Fruit fly (Drosophila melanogaster) S2 (cell line): ENCODE measurements around the gene Ugt37A1.

Experiments
- CG8478 ChIP-seq: fragments of >200 bp; optimal IDR thresholded peaks from 2 replicates; lab custom pipeline; 2018
- CTCF ChIP-seq, 2 experiments: fragments of >200 bp; optimal IDR thresholded peaks; 2 replicates each; lab custom pipeline; 2018

DNA sequence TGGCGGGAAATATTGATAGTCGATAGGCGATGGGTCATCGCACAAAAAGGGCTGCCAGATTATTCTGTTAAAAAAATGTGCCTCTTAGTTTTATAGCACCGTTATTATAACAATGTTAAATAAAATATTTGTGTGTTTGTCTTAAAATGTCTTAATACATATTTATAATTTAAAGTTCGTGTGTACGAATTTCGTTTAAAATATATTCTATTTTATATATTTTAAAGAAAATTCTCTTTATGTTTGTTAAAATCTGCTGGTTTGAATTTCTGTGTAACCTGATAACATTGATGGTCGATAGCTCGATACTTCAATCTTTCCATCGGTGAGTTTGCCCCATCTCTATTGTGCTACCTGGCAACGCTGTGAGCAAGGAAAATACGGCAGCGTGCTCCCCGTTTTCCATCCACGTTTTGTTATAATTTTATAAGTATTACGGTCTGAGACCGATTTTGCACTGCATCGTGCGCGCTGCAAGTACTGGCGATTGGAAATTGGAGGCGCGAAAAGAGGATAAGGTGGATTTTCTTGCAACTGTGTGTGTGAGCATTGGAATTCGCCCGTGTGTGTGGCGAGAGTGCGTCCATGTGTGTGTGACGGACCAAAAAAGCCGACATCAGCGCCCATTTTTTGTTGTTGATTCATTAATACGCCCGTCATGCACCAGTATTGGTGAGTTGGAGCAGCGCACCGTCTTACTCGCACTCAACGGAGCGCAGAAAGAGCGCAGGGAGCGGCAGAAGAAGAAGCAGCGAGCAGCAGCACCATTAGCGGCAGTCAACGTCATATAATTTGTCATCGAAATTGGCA is 43.1 kb upstream of the Ugt37A1 start, which contains the start of the genes CG10949 and Arpc2:
- TF ChIP-seq CTCF (optimal IDR thresholded peaks at IDR 0.05; lab: Kevin White, UChicago) (no peak), CG8478 (no peak)
